Worm (Caenorhabditis elegans) whole organism, mixed stage, embryonic: Measurements from ENCODE around the gene R13H4.7.

ENCODE experiments used
- M03D4.4 ChIP-seq: sonication (generic microtip); optimal IDR thresholded peaks from 2 replicates; lab custom pipeline; 2017; ENCODE audit warnings: mild to moderate bottlenecking, missing genetic modification characterization, missing compliant biosample characterization
- bed-3 ChIP-seq: fragments of 200-800 bp; sonication (Bioruptor generic); optimal IDR thresholded peaks from 3 replicates; lab custom pipeline; 2018; ENCODE audit warnings: mild to moderate bottlenecking, missing genetic modification characterization, moderate library complexity, missing compliant biosample characterization
- ceh-39 ChIP-seq: fragments of 150-350 bp; optimal IDR thresholded peaks from 2 replicates; lab custom pipeline; 2014; ENCODE audit warnings: missing biosample characterization, missing genetic modification characterization
- ceh-43 ChIP-seq: fragments of 200-800 bp; sonication (Bioruptor generic); optimal IDR thresholded peaks from 2 replicates; lab custom pipeline; 2018; ENCODE audit warnings: mild to moderate bottlenecking, missing genetic modification characterization, moderate library complexity, missing compliant biosample characterization
- ceh-83 ChIP-seq: fragments of 200-800 bp; sonication (Bioruptor generic); optimal IDR thresholded peaks from 2 replicates; lab custom pipeline; 2018; ENCODE audit warnings: mild to moderate bottlenecking, missing genetic modification characterization, missing compliant biosample characterization
- ces-1 ChIP-seq: fragments of 150-350 bp; optimal IDR thresholded peaks from 2 replicates; lab custom pipeline; 2014; ENCODE audit warnings: missing biosample characterization, missing genetic modification reagents, missing genetic modification characterization
- cnd-1 ChIP-seq: fragments of 200-800 bp; sonication (Bioruptor generic); optimal IDR thresholded peaks from 2 replicates; lab custom pipeline; 2018; ENCODE audit warnings: mild to moderate bottlenecking, missing genetic modification characterization, missing compliant biosample characterization
- elt-3 ChIP-seq: fragments of 150-350 bp; optimal IDR thresholded peaks from 2 replicates; lab custom pipeline; 2014; ENCODE audit warnings: missing biosample characterization, missing genetic modification characterization
- flh-1 ChIP-seq: fragments of 200-800 bp; sonication (Bioruptor generic); optimal IDR thresholded peaks from 2 replicates; lab custom pipeline; 2018; ENCODE audit warnings: mild to moderate bottlenecking, missing genetic modification characterization, moderate library complexity, missing compliant biosample characterization
- ham-2 ChIP-seq: fragments of 200-800 bp; sonication (Bioruptor generic); optimal IDR thresholded peaks from 2 replicates; lab custom pipeline; 2018; ENCODE audit warnings: mild to moderate bottlenecking, missing genetic modification characterization, missing compliant biosample characterization
- hlh-1 ChIP-seq: fragments of 150-350 bp; optimal IDR thresholded peaks from 2 replicates; lab custom pipeline; 2014; ENCODE audit warnings: missing biosample characterization, missing genetic modification reagents, missing genetic modification characterization
- lin-13 ChIP-seq: fragments of 150-350 bp; optimal IDR thresholded peaks from 2 replicates; lab custom pipeline; 2014; ENCODE audit warnings: missing biosample characterization, missing genetic modification characterization
- lin-32 ChIP-seq: fragments of 200-800 bp; sonication (Bioruptor generic); optimal IDR thresholded peaks from 2 replicates; lab custom pipeline; 2018; ENCODE audit warnings: mild to moderate bottlenecking, missing genetic modification characterization, missing compliant biosample characterization
- lsy-2 ChIP-seq: fragments of 150-350 bp; optimal IDR thresholded peaks from 2 replicates; lab custom pipeline; 2014; ENCODE audit warnings: missing biosample characterization, missing genetic modification characterization
- mab-5 ChIP-seq: fragments of 150-350 bp; optimal IDR thresholded peaks from 2 replicates; lab custom pipeline; 2014; ENCODE audit warnings: missing biosample characterization, missing genetic modification characterization
- mep-1 ChIP-seq: fragments of 150-350 bp; optimal IDR thresholded peaks from 2 replicates; lab custom pipeline; 2017; ENCODE audit warnings: missing biosample characterization, missing genetic modification reagents, missing genetic modification characterization, inconsistent platforms
- mls-2 ChIP-seq: sonication (generic microtip); optimal IDR thresholded peaks from 2 replicates; lab custom pipeline; 2016; ENCODE audit warnings: mild to moderate bottlenecking, missing genetic modification characterization, moderate library complexity, missing compliant biosample characterization
- nhr-12 ChIP-seq: fragments of 150-350 bp; optimal IDR thresholded peaks from 2 replicates; lab custom pipeline; 2014; ENCODE audit warnings: missing biosample characterization, missing genetic modification characterization
- nhr-2 ChIP-seq: fragments of 150-350 bp; optimal IDR thresholded peaks from 2 replicates; lab custom pipeline; 2014; ENCODE audit warnings: missing biosample characterization, missing genetic modification characterization
- nhr-237 ChIP-seq: fragments of 150-350 bp; optimal IDR thresholded peaks from 2 replicates; lab custom pipeline; 2014; ENCODE audit warnings: missing biosample characterization, missing genetic modification characterization
- nhr-28 ChIP-seq: fragments of 150-350 bp; optimal IDR thresholded peaks from 2 replicates; lab custom pipeline; 2014; ENCODE audit warnings: missing biosample characterization, missing genetic modification characterization
- pha-4 ChIP-seq: fragments of 150-350 bp; optimal IDR thresholded peaks from 2 replicates; lab custom pipeline; 2018; ENCODE audit warnings: missing biosample characterization, missing genetic modification reagents, missing genetic modification characterization
- sem-2 ChIP-seq: fragments of 200-800 bp; sonication (Bioruptor generic); optimal IDR thresholded peaks from 2 replicates; lab custom pipeline; 2018; ENCODE audit warnings: mild to moderate bottlenecking, missing genetic modification characterization, missing compliant biosample characterization
- snpc-4 ChIP-seq: fragments of 150-350 bp; optimal IDR thresholded peaks from 2 replicates; lab custom pipeline; 2014; ENCODE audit warnings: missing biosample characterization, missing genetic modification characterization
- sptf-1 ChIP-seq: sonication (generic microtip); optimal IDR thresholded peaks from 2 replicates; lab custom pipeline; 2017; ENCODE audit warnings: mild to moderate bottlenecking, missing genetic modification characterization, moderate library complexity, missing compliant biosample characterization
- tbx-8 ChIP-seq: fragments of 200-800 bp; sonication (Bioruptor generic); optimal IDR thresholded peaks from 2 replicates; lab custom pipeline; 2018; ENCODE audit warnings: mild to moderate bottlenecking, missing genetic modification characterization, moderate library complexity, missing compliant biosample characterization
- unc-120 ChIP-seq: sonication (generic microtip); optimal IDR thresholded peaks from 2 replicates; lab custom pipeline; 2017; ENCODE audit warnings: missing genetic modification characterization, missing compliant biosample characterization; ENCODE audit not compliant: poor library complexity, severe bottlenecking
- unc-39 ChIP-seq: fragments of 150-350 bp; optimal IDR thresholded peaks from 2 replicates; lab custom pipeline; 2014; ENCODE audit warnings: missing biosample characterization, missing genetic modification characterization
- ztf-11 ChIP-seq: fragments of 150-350 bp; optimal IDR thresholded peaks from 2 replicates; lab custom pipeline; 2014; ENCODE audit warnings: missing biosample characterization, missing genetic modification characterization

Gene R13H4.7

DNA sequence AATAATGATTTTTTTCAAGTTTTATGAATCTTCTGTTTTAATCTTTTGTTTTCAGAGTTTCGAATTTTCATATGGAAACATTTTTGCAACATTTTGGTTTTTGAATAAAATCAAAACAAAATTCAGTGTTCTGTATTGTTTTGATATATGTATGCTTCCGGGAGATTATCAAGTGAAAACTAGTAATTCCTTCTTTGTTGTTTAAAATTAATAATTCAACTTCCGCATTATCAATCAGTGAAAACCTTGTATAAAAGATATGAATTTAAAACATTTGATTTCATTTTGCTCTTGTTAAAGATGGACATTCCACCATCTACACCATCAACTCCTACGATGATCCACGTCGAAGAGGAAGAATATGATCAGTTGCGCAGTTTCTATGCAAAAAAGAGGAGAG lies 11.7 kb upstream of the R13H4.7 start, which contains the start of gene sulp-5:
Gene sulp-5, plus strand, starts transcription at position 301 of the 400 bp plus-strand sequence.
- TF ChIP-seq nhr-237 (tag; lab: Kevin White, UChicago) (no peak), ceh-83 (GFP tag; lab: Kevin White, UChicago) (no peak), snpc-4 (tag; lab: Kevin White, UChicago) (no peak), lin-13 (tag; lab: Kevin White, UChicago) (no peak), sptf-1 (tag; lab: Kevin White, UChicago) (no peak), ham-2 (GFP tag; lab: Kevin White, UChicago) (no peak), mep-1 (tag; lab: Kevin White, UChicago) (no peak), bed-3 (GFP tag; lab: Kevin White, UChicago) (no peak), M03D4.4 (tag; lab: Kevin White, UChicago) (no peak), unc-120 (no peak), ztf-11 (tag; lab: Kevin White, UChicago) (no peak), lsy-2 (tag; lab: Kevin White, UChicago) (no peak), elt-3 (no peak)

DNA sequence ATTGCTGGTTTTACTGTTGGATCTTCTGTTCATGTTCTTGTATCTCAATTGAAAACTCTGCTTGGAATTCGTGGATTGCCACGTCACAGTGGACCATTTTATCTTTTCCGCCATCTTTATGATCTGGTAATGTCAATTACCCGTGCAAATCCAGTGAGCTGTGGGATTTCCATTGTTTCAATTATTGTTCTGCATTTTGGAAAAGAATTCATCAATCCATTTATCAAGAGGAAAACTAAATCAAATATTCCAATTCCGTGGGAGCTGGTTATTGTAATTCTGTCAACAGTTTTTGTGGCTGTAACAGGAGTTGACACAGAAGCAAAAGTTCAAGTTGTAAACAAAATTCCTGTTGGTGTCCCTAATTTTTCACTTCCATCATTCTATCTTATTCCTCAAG lies 8.6 kb upstream of the R13H4.7 start:
- TF ChIP-seq nhr-28 (tag; lab: Kevin White, UChicago), result no peak
- no peak for TF ChIP-seq M03D4.4 (tag; lab: Kevin White, UChicago)
- no peak for TF ChIP-seq mls-2
- TF ChIP-seq lin-13 (tag; lab: Kevin White, UChicago), result no peak
- no peak for TF ChIP-seq mab-5 (tag; lab: Kevin White, UChicago)
- no peak for TF ChIP-seq ceh-39
- no peak for TF ChIP-seq hlh-1 (tag; lab: Kevin White, UChicago)
- no peak for TF ChIP-seq bed-3 (GFP tag; lab: Kevin White, UChicago)
- TF ChIP-seq, all 35 proteins: peak for 0

DNA sequence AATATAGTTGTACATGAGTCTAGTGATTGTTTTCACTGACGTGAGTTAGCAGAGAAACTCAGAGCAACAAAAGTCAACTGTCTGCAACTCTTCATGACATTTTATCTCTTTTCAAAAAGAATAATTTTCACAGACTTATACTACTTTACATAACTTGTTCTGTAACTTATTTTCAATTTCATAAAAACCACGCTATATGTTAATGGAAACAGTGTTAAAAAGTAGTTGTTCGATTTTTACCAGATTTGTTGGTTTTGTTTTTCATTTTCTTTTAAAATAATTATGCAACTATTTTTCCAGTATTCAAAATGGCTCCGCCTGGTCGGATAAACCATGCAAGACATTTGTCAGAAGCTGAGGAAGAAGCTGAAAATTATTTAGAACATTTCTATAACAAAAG lies 7.0 kb upstream of the R13H4.7 start, which contains the start of gene sulp-4:
Gene sulp-4, plus strand, starts transcription at position 301 of the 400 bp plus-strand sequence.
- TF ChIP-seq nhr-237 (tag; lab: Kevin White, UChicago) (no peak), ceh-39 (no peak), elt-3 (no peak), sem-2 (GFP tag; lab: Kevin White, UChicago) (no peak), mep-1 (tag; lab: Kevin White, UChicago) (no peak), mls-2 (no peak), sptf-1 (tag; lab: Kevin White, UChicago) (no peak), pha-4 (no peak), nhr-2 (tag; lab: Kevin White, UChicago) (no peak), ceh-83 (GFP tag; lab: Kevin White, UChicago) (no peak), nhr-28 (tag; lab: Kevin White, UChicago) (no peak), M03D4.4 (tag; lab: Kevin White, UChicago) (no peak), ces-1 (GFP tag; lab: Kevin White, UChicago) (no peak), nhr-12 (no peak), lin-32 (GFP tag; lab: Kevin White, UChicago) (no peak)

DNA sequence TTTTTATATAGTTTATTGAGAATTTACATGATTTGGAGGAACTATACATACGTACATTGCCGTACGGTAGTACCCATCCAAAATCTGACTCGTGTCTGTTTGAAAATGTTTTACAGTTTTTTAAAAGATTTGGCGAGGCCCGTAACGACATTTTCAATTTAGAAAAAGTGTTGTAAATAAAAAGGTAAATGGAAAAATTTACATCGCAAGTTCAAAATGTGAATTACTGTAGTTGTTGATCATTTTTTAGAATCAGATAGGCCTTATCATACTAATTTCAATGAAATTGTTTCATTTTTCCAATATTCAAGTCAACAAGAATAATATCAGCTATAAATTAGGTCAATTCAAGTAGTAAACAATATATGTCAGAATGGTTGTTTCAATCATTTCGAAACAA lies 5.2 kb downstream of the R13H4.7 start, which contains the start of gene R13H4.6:
Gene R13H4.6, plus strand, starts transcription at position 301 of the 400 bp plus-strand sequence.
- no peak for TF ChIP-seq unc-120
- no peak for TF ChIP-seq lin-32 (GFP tag; lab: Kevin White, UChicago)
- no peak for TF ChIP-seq mep-1 (tag; lab: Kevin White, UChicago)
- no peak for TF ChIP-seq ztf-11 (tag; lab: Kevin White, UChicago)
- no peak for TF ChIP-seq elt-3
- TF ChIP-seq tbx-8, result no peak
- no peak for TF ChIP-seq mab-5 (tag; lab: Kevin White, UChicago)
- no peak for TF ChIP-seq flh-1 (GFP tag; lab: Kevin White, UChicago)
- TF ChIP-seq nhr-2 (tag; lab: Kevin White, UChicago), result no peak

DNA sequence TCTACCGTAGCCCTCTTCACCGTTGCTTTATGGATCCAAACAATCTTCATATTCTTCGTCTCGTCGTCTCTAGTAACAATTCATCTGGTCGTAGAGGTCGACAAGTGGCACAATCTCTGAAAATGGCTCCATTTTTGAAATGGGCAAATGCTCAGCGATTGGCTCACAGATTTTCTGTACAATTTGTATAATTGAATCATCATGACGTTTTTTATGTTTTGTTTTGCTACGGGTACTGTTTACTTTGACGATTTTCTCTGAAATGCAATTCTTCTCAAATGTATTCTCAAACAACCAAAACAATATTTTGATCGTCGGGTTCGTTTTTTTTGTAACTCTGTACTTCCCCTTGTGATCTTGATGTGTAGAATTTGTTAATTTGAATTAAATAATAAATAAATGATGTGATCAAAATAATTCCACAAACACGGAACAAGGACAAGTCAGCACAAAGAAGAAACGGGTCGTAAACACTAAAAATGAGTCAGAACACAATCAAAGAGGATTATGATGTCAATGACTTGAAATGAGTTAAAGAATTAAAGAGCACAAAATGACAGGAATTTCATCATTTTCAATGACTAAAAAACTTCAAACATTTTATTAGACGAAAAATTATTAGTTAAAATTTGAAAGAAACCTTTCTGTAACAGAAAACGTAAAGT lies 6.0 kb downstream of the R13H4.7 start:
- TF ChIP-seq sem-2 (GFP tag; lab: Kevin White, UChicago) (no peak), unc-120 (no peak), ces-1 (GFP tag; lab: Kevin White, UChicago) (no peak), mab-5 (tag; lab: Kevin White, UChicago) (no peak), unc-39 (no peak), cnd-1 (tag; lab: Kevin White, UChicago) (no peak), lin-13 (tag; lab: Kevin White, UChicago) (no peak), M03D4.4 (tag; lab: Kevin White, UChicago) (no peak), ham-2 (GFP tag; lab: Kevin White, UChicago) (no peak), flh-1 (GFP tag; lab: Kevin White, UChicago) (no peak), ceh-39 (no peak), lsy-2 (tag; lab: Kevin White, UChicago) (no peak), ceh-43 (GFP tag; lab: Kevin White, UChicago) (no peak), lin-32 (GFP tag; lab: Kevin White, UChicago) (no peak), snpc-4 (tag; lab: Kevin White, UChicago) (no peak), mls-2 (no peak)
